Fruit fly (Drosophila melanogaster) whole organism, embryonic: ENCODE results near the gene bor.

Experiments
- Ada2b ChIP-seq: fragments of 200-800 bp; sonication (Bioruptor generic); IDR thresholded peaks from 2 replicates; pipeline ENCODE4 v1.3.6; 2022; ENCODE audit warnings: missing biosample characterization, missing genetic modification characterization
- B-H1 ChIP-seq: fragments of 200-800 bp; sonication (Bioruptor generic); IDR thresholded peaks from 3 replicates; pipeline ENCODE4 v1.3.6; 2022; ENCODE audit warnings: missing biosample characterization, missing genetic modification characterization
- Bteb2 ChIP-seq: fragments of 200-800 bp; sonication (Bioruptor generic); optimal IDR thresholded peaks from 2 replicates; lab custom pipeline; 2016; ENCODE audit warnings: missing biosample characterization, missing genetic modification characterization
- CG10147 ChIP-seq: fragments of 200-800 bp; sonication (Bioruptor generic); optimal IDR thresholded peaks from 2 replicates; lab custom pipeline; 2019; ENCODE audit warnings: missing biosample characterization, mild to moderate bottlenecking, missing genetic modification characterization, moderate library complexity
- CG10543 ChIP-seq: fragments of 200-800 bp; sonication (Bioruptor generic); optimal IDR thresholded peaks from 3 replicates; lab custom pipeline; 2017; ENCODE audit warnings: missing biosample characterization, mild to moderate bottlenecking, missing genetic modification characterization, moderate library complexity
- CG10979 ChIP-seq: fragments of 200-800 bp; sonication (Bioruptor generic); optimal IDR thresholded peaks from 2 replicates; lab custom pipeline; 2018; ENCODE audit warnings: missing biosample characterization, mild to moderate bottlenecking, missing genetic modification characterization, moderate library complexity
- CG11456 ChIP-seq: fragments of 200-800 bp; sonication (Bioruptor generic); IDR thresholded peaks from 3 replicates; pipeline ENCODE4 v1.3.6; 2022; ENCODE audit warnings: missing biosample characterization, missing genetic modification characterization
- CG11723 ChIP-seq: fragments of 200-800 bp; sonication (Bioruptor generic); optimal IDR thresholded peaks from 2 replicates; lab custom pipeline; 2017; ENCODE audit warnings: missing biosample characterization, mild to moderate bottlenecking, missing genetic modification characterization
- CG13123 ChIP-seq: fragments of 200-800 bp; sonication (Bioruptor generic); optimal IDR thresholded peaks from 2 replicates; lab custom pipeline; 2016; ENCODE audit warnings: missing biosample characterization, missing genetic modification characterization
- CG13424 ChIP-seq: fragments of 200-800 bp; sonication (Bioruptor generic); optimal IDR thresholded peaks from 2 replicates; lab custom pipeline; 2019; ENCODE audit warnings: missing biosample characterization, mild to moderate bottlenecking, missing genetic modification characterization, moderate library complexity
- CG2875 ChIP-seq: fragments of 200-800 bp; sonication (Bioruptor generic); optimal IDR thresholded peaks from 2 replicates; lab custom pipeline; 2017; ENCODE audit warnings: missing biosample characterization, mild to moderate bottlenecking, missing genetic modification characterization, missing genetic modification reagents
- CG3847 ChIP-seq: fragments of 200-800 bp; sonication (Bioruptor generic); IDR thresholded peaks from 2 replicates; pipeline ENCODE4 v1.3.6; 2022; ENCODE audit warnings: missing biosample characterization, missing genetic modification characterization
- CG4282 ChIP-seq: fragments of 200-800 bp; sonication (Bioruptor generic); optimal IDR thresholded peaks from 2 replicates; lab custom pipeline; 2016; ENCODE audit warnings: missing biosample characterization, missing genetic modification characterization
- CG6791 ChIP-seq: fragments of 200-800 bp; sonication (Bioruptor generic); IDR thresholded peaks from 3 replicates; pipeline ENCODE4 v1.3.6; 2022; ENCODE audit warnings: missing biosample characterization, missing genetic modification characterization; ENCODE audit not compliant: partially characterized antibody
- CG9437 ChIP-seq: fragments of 200-800 bp; sonication (Bioruptor generic); optimal IDR thresholded peaks from 2 replicates; lab custom pipeline; 2018; ENCODE audit warnings: missing biosample characterization, mild to moderate bottlenecking, missing genetic modification characterization
- CG9876 ChIP-seq: fragments of 200-800 bp; sonication (Bioruptor generic); optimal IDR thresholded peaks from 2 replicates; lab custom pipeline; 2016; ENCODE audit warnings: missing biosample characterization, missing genetic modification characterization
- Fer2 ChIP-seq: fragments of 200-800 bp; sonication (Bioruptor generic); optimal IDR thresholded peaks from 2 replicates; lab custom pipeline; 2018; ENCODE audit warnings: missing biosample characterization, mild to moderate bottlenecking, missing genetic modification characterization, moderate library complexity
- H15 ChIP-seq: fragments of 200-800 bp; sonication (Bioruptor generic); IDR thresholded peaks from 3 replicates; pipeline ENCODE4 v1.3.6; 2022; ENCODE audit warnings: missing biosample characterization, missing genetic modification characterization
- HLHmδ ChIP-seq: fragments of 200-800 bp; sonication (Bioruptor generic); optimal IDR thresholded peaks from 2 replicates; lab custom pipeline; 2018; ENCODE audit warnings: missing biosample characterization, mild to moderate bottlenecking, missing genetic modification characterization, moderate library complexity
- HmgZ ChIP-seq: fragments of 200-800 bp; sonication (Bioruptor generic); optimal IDR thresholded peaks from 2 replicates; lab custom pipeline; 2018; ENCODE audit warnings: missing biosample characterization, mild to moderate bottlenecking, missing genetic modification characterization
- Lim3 ChIP-seq: fragments of 200-800 bp; sonication (Bioruptor generic); IDR thresholded peaks from 2 replicates; pipeline ENCODE4 v1.3.6; 2022; ENCODE audit warnings: missing biosample characterization, missing genetic modification characterization
- Nf-YC ChIP-seq: fragments of 200-800 bp; optimal IDR thresholded peaks from 3 replicates; lab custom pipeline; 2019; ENCODE audit warnings: missing biosample characterization, mild to moderate bottlenecking, missing genetic modification characterization, moderate library complexity
- Ptx1 ChIP-seq: fragments of 200-800 bp; sonication (Bioruptor generic); IDR thresholded peaks from 2 replicates; pipeline ENCODE4 v1.3.6; 2022; ENCODE audit warnings: missing biosample characterization, missing genetic modification characterization
- Vsx1 ChIP-seq: fragments of 200-800 bp; sonication (Bioruptor generic); optimal IDR thresholded peaks from 2 replicates; lab custom pipeline; 2017; ENCODE audit warnings: missing biosample characterization, mild to moderate bottlenecking, missing genetic modification characterization, missing genetic modification reagents
- cad ChIP-seq: fragments of >200 bp; optimal IDR thresholded peaks from 2 replicates; lab custom pipeline; 2017; ENCODE audit warnings: missing biosample characterization, missing genetic modification characterization
- cato ChIP-seq: fragments of 200-800 bp; sonication (Bioruptor generic); optimal IDR thresholded peaks from 2 replicates; lab custom pipeline; 2016; ENCODE audit warnings: missing biosample characterization, missing genetic modification characterization, borderline replicate concordance
- corto ChIP-seq: fragments of 200-800 bp; sonication (Bioruptor generic); optimal IDR thresholded peaks from 2 replicates; lab custom pipeline; 2016; ENCODE audit warnings: missing biosample characterization, mild to moderate bottlenecking, missing genetic modification characterization, moderate library complexity
- dimm ChIP-seq: fragments of 200-800 bp; sonication (Bioruptor generic); IDR thresholded peaks from 2 replicates; pipeline ENCODE4 v1.3.6; 2022; ENCODE audit warnings: missing biosample characterization, missing genetic modification characterization
- en ChIP-seq: fragments of 200-800 bp; sonication (Bioruptor generic); optimal IDR thresholded peaks from 2 replicates; lab custom pipeline; 2016; ENCODE audit warnings: missing biosample characterization, missing genetic modification characterization
- eve ChIP-seq, 2 experiments: fragments of >200 bp; optimal IDR thresholded peaks; 2 replicates each; lab custom pipeline; 2017; ENCODE audit warnings: missing biosample characterization in 2 of 2, missing genetic modification characterization in 2 of 2
- eyg ChIP-seq: fragments of 200-800 bp; sonication (Bioruptor generic); optimal IDR thresholded peaks from 3 replicates; lab custom pipeline; 2016; ENCODE audit warnings: missing biosample characterization, missing genetic modification characterization
- fd64A ChIP-seq: fragments of 200-800 bp; sonication (Bioruptor generic); optimal IDR thresholded peaks from 3 replicates; lab custom pipeline; 2018; ENCODE audit warnings: missing biosample characterization, mild to moderate bottlenecking, missing genetic modification characterization
- h ChIP-seq: fragments of >200 bp; optimal IDR thresholded peaks from 2 replicates; lab custom pipeline; 2017
- ind ChIP-seq: fragments of 200-800 bp; sonication (Bioruptor generic); optimal IDR thresholded peaks from 3 replicates; lab custom pipeline; 2016; ENCODE audit warnings: missing biosample characterization, missing genetic modification characterization
- insv ChIP-seq, 2 experiments: fragments of 200-800 bp; sonication (Bioruptor generic); optimal IDR thresholded peaks; 3 replicates each; lab custom pipeline; 2016 to 2018; ENCODE audit warnings: missing biosample characterization in 2 of 2, missing genetic modification characterization in 2 of 2
- kah ChIP-seq: fragments of 200-800 bp; sonication (Bioruptor generic); optimal IDR thresholded peaks from 2 replicates; lab custom pipeline; 2018; ENCODE audit warnings: missing biosample characterization, mild to moderate bottlenecking, missing genetic modification characterization
- mld ChIP-seq: fragments of 200-800 bp; sonication (Bioruptor generic); IDR thresholded peaks from 3 replicates; pipeline ENCODE4 v1.3.6; 2022; ENCODE audit warnings: missing biosample characterization, missing genetic modification characterization; ENCODE audit not compliant: partially characterized antibody
- nom ChIP-seq: fragments of 200-800 bp; sonication (Bioruptor generic); optimal IDR thresholded peaks from 2 replicates; lab custom pipeline; 2017; ENCODE audit warnings: missing biosample characterization, missing genetic modification characterization, mild to moderate bottlenecking, moderate library complexity, missing genetic modification reagents
- pan ChIP-seq, 4 experiments: fragments of >200 bp in 3 of 4; fragments of 200-800 bp in 1 of 4; sonication (Bioruptor generic) in 1 of 4; optimal IDR thresholded peaks in 3 of 4; IDR thresholded peaks in 1 of 4; 2 replicates each; pipeline versions ENCODE4 v1.3.6 to Lab custom; 2017 to 2022; ENCODE audit warnings: missing biosample characterization in 2 of 4, missing genetic modification characterization in 2 of 4, mixed read lengths in 1 of 4
- salm ChIP-seq: fragments of 200-800 bp; sonication (Bioruptor generic); optimal IDR thresholded peaks from 2 replicates; lab custom pipeline; 2018; ENCODE audit warnings: missing biosample characterization, mild to moderate bottlenecking, missing genetic modification characterization
- sima ChIP-seq: fragments of 200-800 bp; sonication (Bioruptor generic); optimal IDR thresholded peaks from 2 replicates; lab custom pipeline; 2016; ENCODE audit warnings: missing biosample characterization, missing genetic modification characterization
- slou ChIP-seq: fragments of 200-800 bp; sonication (Bioruptor generic); optimal IDR thresholded peaks from 3 replicates; lab custom pipeline; 2016; ENCODE audit warnings: missing biosample characterization, missing genetic modification characterization
- sob ChIP-seq: fragments of 200-800 bp; sonication (Bioruptor generic); IDR thresholded peaks from 2 replicates; pipeline ENCODE4 v1.3.6; 2022; ENCODE audit warnings: missing biosample characterization, missing genetic modification characterization
- sr ChIP-seq: fragments of 200-800 bp; sonication (Bioruptor generic); IDR thresholded peaks from 3 replicates; pipeline ENCODE4 v1.3.6; 2022; ENCODE audit warnings: missing biosample characterization, missing genetic modification characterization
- stwl ChIP-seq: fragments of 200-800 bp; sonication (Bioruptor generic); optimal IDR thresholded peaks from 3 replicates; lab custom pipeline; 2018; ENCODE audit warnings: missing biosample characterization, mild to moderate bottlenecking, missing genetic modification characterization, moderate library complexity
- tna ChIP-seq: fragments of 200-800 bp; sonication (Bioruptor generic); IDR thresholded peaks from 2 replicates; pipeline ENCODE4 v1.3.6; 2022; ENCODE audit warnings: missing biosample characterization, missing genetic modification characterization; ENCODE audit not compliant: partially characterized antibody
- tup ChIP-seq: fragments of 200-800 bp; sonication (Bioruptor generic); optimal IDR thresholded peaks from 2 replicates; lab custom pipeline; 2016; ENCODE audit warnings: missing biosample characterization, mild to moderate bottlenecking, missing genetic modification characterization, moderate library complexity
- wdn ChIP-seq: fragments of 200-800 bp; sonication (Bioruptor generic); IDR thresholded peaks from 2 replicates; pipeline ENCODE4 v1.3.6; 2022; ENCODE audit warnings: missing biosample characterization, missing genetic modification characterization
- z ChIP-seq: fragments of 200-800 bp; sonication (Bioruptor generic); IDR thresholded peaks from 3 replicates; pipeline ENCODE4 v1.3.6; 2022; ENCODE audit warnings: missing biosample characterization, missing genetic modification characterization

bor gene

DNA sequence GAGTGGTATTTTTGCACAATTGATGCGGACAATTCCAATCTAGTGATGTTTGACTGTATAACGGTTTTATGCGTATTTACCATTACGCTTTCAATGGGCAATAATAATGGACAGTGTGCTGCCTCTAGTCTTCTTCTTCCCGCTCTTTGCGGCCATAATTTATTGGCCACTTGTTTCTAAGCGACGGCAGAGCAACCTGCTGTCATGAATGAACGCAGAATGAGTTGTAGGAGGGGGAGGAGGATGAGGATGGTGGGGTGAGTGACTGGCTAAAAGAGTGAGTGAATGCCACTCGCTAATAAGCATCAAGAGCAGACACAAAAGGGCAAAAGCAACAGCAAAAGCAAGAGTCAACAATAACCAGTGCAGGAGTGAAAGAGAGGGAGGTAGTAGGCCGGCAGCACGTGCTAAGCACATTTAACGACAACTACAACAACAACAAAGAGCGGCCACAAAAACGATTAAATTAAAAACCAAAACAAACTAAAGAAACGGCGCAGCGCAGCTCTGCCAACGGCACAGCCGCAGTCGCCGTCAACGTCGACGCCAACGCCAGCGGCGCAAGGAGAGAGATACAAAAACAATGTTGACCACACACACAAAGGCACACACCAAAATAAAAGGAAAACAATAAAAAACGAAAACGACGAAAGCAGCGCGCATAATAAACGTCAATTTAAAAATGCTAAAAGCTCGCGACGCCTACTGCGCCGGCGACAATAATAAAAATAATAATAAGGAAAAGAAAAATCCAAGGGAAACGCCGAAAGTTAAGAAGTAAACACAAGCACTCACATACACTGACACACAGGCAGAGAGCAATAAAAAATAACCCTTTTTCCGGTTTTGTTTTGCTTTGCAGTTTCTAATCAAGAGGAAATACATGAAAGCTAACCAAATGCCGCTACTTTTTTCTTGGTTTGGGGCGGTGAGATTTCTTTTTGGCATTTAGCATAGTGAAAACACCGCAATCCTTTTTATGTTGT is 34.9 kb downstream of the bor start (continued):
- no peak for TF ChIP-seq wdn (GFP tag; lab: Robert Waterston, UW)
- TF ChIP-seq salm (tag; lab: Kevin White, UChicago): no peak
- TF ChIP-seq CG2875: no peak
- no peak for TF ChIP-seq Bteb2 (GFP tag; lab: Kevin White, UChicago)
- peak; percentile 76 for TF ChIP-seq nom
- TF ChIP-seq B-H1 (GFP tag; lab: Robert Waterston, UW): no peak
- TF ChIP-seq mld (GFP tag; lab: Robert Waterston, UW): no peak
- TF ChIP-seq HmgZ: no peak
- no peak for TF ChIP-seq Fer2 (tag; lab: Kevin White, UChicago)
- no peak for TF ChIP-seq z (GFP tag; lab: Robert Waterston, UW)
- TF ChIP-seq CG11723: no peak
- TF ChIP-seq H15 (GFP tag; lab: Robert Waterston, UW): no peak
- no peak for TF ChIP-seq CG9437 (GFP tag; lab: Kevin White, UChicago)
- no peak for TF ChIP-seq insv (GFP tag; optimal IDR thresholded peaks at IDR 0.05; lab: Kevin White, UChicago)
- no peak for TF ChIP-seq CG10147 (GFP tag; lab: Kevin White, UChicago)
- no peak for TF ChIP-seq CG10979 (tag; lab: Kevin White, UChicago)
- no peak for TF ChIP-seq pan (optimal IDR thresholded peaks at IDR 0.05; lab: Kevin White, UChicago)
- TF ChIP-seq pan (GFP tag; optimal IDR thresholded peaks at IDR 0.05 in 1 of 2, IDR thresholded peaks at IDR 0.05 in 1 of 2): no peak
- no peak for TF ChIP-seq fd64A (GFP tag; lab: Kevin White, UChicago)
- TF ChIP-seq tna (GFP tag; lab: Robert Waterston, UW): no peak
- no peak for TF ChIP-seq CG13424 (tag; lab: Kevin White, UChicago)
- TF ChIP-seq CG4282: no peak
- TF ChIP-seq Lim3 (GFP tag; lab: Robert Waterston, UW): no peak
- no peak for TF ChIP-seq ind (GFP tag; lab: Kevin White, UChicago)
- no peak for TF ChIP-seq h (lab: Kevin White, UChicago)
- peak in 1 of 2 experiments; percentile 73 for TF ChIP-seq eve (GFP tag; optimal IDR thresholded peaks at IDR 0.05; lab: Kevin White, UChicago)
- TF ChIP-seq sima (GFP tag; lab: Kevin White, UChicago): no peak
- peak; percentile 92 for TF ChIP-seq kah (GFP tag; lab: Kevin White, UChicago)
- TF ChIP-seq sob (GFP tag; lab: Robert Waterston, UW): no peak
- TF ChIP-seq cato (GFP tag; lab: Kevin White, UChicago): no peak
- peak; percentile 38 for TF ChIP-seq corto (GFP tag; lab: Kevin White, UChicago)
- TF ChIP-seq en (GFP tag; lab: Kevin White, UChicago): no peak
- TF ChIP-seq sr (GFP tag; lab: Robert Waterston, UW): no peak
- peak; percentile 18 for TF ChIP-seq Vsx1 (GFP tag; lab: Kevin White, UChicago)
- no peak for TF ChIP-seq CG3847
- peak; percentile 12 for TF ChIP-seq cad
- peak; percentile 36 for TF ChIP-seq HLHmδ
- TF ChIP-seq Ptx1: no peak
- TF ChIP-seq slou (GFP tag; lab: Kevin White, UChicago): no peak
- TF ChIP-seq CG9876 (GFP tag; lab: Kevin White, UChicago): no peak
- TF ChIP-seq eyg (GFP tag; lab: Kevin White, UChicago): no peak
- TF ChIP-seq CG6791 (GFP tag; lab: Robert Waterston, UW): no peak
- TF ChIP-seq CG10543 (GFP tag; lab: Kevin White, UChicago): no peak
- no peak for TF ChIP-seq Nf-YC (tag; lab: Kevin White, UChicago)
- TF ChIP-seq CG13123: no peak
- TF ChIP-seq dimm (GFP tag; lab: Robert Waterston, UW): no peak
- no peak for TF ChIP-seq CG11456 (GFP tag; lab: Robert Waterston, UW)
- no peak for TF ChIP-seq tup
- TF ChIP-seq stwl (tag; lab: Kevin White, UChicago): no peak
- no peak for TF ChIP-seq Ada2b (GFP tag; lab: Robert Waterston, UW)
